2 fruit fly cellular contexts compared by ENCODE assay signal in the genomic region with DNA sequence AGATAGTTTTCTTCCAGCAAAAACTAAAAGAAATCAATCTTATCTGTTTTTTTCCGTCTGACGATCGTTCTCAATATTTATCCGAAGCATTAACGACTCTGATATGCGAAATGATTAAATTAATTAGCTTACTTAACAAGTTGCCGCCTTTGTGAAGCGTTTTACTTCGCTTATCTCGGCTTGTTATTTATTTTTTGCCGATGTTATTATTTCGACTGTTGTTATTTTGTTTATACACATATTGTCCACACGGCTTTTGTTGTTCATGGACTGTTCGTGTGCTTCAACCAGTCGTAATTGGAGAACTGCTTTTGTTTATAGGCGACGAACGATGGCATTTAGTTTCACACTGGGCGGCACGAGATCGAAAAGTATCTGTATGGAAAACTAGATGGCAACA.
TF ChIP-seq lines count a peak whose summit lies in the region.

No protein-coding gene starts in this region.

TF ChIP-seq in whole organism, embryonic, 481 proteins besides CTCF, POLR2A, EP300 and RAD21 (continued from another document and continues in another):
- TF ChIP-seq pb (GFP tag; optimal IDR thresholded peaks at IDR 0.05; lab: Kevin White, UChicago) (no peak), chinmo (GFP tag; IDR thresholded peaks at IDR 0.05; lab: Robert Waterston, UW; ENCODE audit: partially characterized antibody) (no peak), CG18599 (GFP tag; optimal IDR thresholded peaks at IDR 0.05; lab: Kevin White, UChicago) (peak; percentile 29), CG33557 (GFP tag; optimal IDR thresholded peaks at IDR 0.05; lab: Kevin White, UChicago) (no peak), CG18619 (GFP tag; optimal IDR thresholded peaks at IDR 0.05; lab: Kevin White, UChicago) (peak; percentile 33), Dbx (GFP tag; IDR thresholded peaks at IDR 0.05; lab: Robert Waterston, UW) (no peak), CG4424 (GFP tag; optimal IDR thresholded peaks at IDR 0.05; lab: Kevin White, UChicago) (no peak), sob (GFP tag; IDR thresholded peaks at IDR 0.05; lab: Robert Waterston, UW) (0 out of 2 replicates have a peak, but pooled peaks have one; percentile 16), so (GFP tag; IDR thresholded peaks at IDR 0.05; lab: Robert Waterston, UW) (peak; percentile 45; the same call in 1 of the 3 replicates), HHEX (GFP tag; optimal IDR thresholded peaks at IDR 0.05; lab: Kevin White, UChicago) (peak; percentile 33), az2 (GFP tag; optimal IDR thresholded peaks at IDR 0.05; lab: Kevin White, UChicago) (no peak), GATAe (GFP tag; conservative IDR thresholded peaks at IDR 0.05; lab: Robert Waterston, UW) (no peak), Adf1 (GFP tag; IDR thresholded peaks at IDR 0.05; lab: Robert Waterston, UW) (no peak), CG7271 (tag; optimal IDR thresholded peaks at IDR 0.05; lab: Kevin White, UChicago) (no peak), cwo (GFP tag; optimal IDR thresholded peaks at IDR 0.05; lab: Kevin White, UChicago) (no peak), sc (optimal IDR thresholded peaks at IDR 0.05; lab: Kevin White, UChicago) (no peak), sc (GFP tag; optimal IDR thresholded peaks at IDR 0.05; lab: Kevin White, UChicago) (no peak), Optix (GFP tag; IDR thresholded peaks at IDR 0.05; lab: Robert Waterston, UW) (no peak), dysf (GFP tag; IDR thresholded peaks at IDR 0.05; lab: Robert Waterston, UW) (no peak), Nf-YC (tag; optimal IDR thresholded peaks at IDR 0.05; lab: Kevin White, UChicago) (no peak), H15 (GFP tag; IDR thresholded peaks at IDR 0.05; lab: Robert Waterston, UW) (no peak), MESR4 (GFP tag; optimal IDR thresholded peaks at IDR 0.05; lab: Kevin White, UChicago) (no peak), CG11723 (GFP tag; optimal IDR thresholded peaks at IDR 0.05; lab: Kevin White, UChicago) (no peak), dmrt11E (tag; optimal IDR thresholded peaks at IDR 0.05; lab: Kevin White, UChicago) (no peak), CG2116 (GFP tag; optimal IDR thresholded peaks at IDR 0.05; lab: Kevin White, UChicago) (no peak), croc (GFP tag; conservative IDR thresholded peaks at IDR 0.05; lab: Robert Waterston, UW) (no peak), CG17612 (GFP tag; IDR thresholded peaks at IDR 0.05; lab: Robert Waterston, UW) (no peak), Meics (GFP tag; optimal IDR thresholded peaks at IDR 0.05; lab: Kevin White, UChicago) (no peak), peb (GFP tag; IDR thresholded peaks at IDR 0.05; lab: Robert Waterston, UW) (no peak), bbx (GFP tag; IDR thresholded peaks at IDR 0.05; lab: Robert Waterston, UW; ENCODE audit: partially characterized antibody) (no peak), maf-S (GFP tag; optimal IDR thresholded peaks at IDR 0.05; lab: Kevin White, UChicago) (no peak), Tbp (GFP tag; optimal IDR thresholded peaks at IDR 0.05; lab: Kevin White, UChicago) (no peak), odd (GFP tag; optimal IDR thresholded peaks at IDR 0.05; lab: Kevin White, UChicago) (peak; percentile 35), CG4854 (GFP tag; optimal IDR thresholded peaks at IDR 0.05; lab: Kevin White, UChicago) (no peak), Dek (tag; optimal IDR thresholded peaks at IDR 0.05; lab: Kevin White, UChicago) (peak; percentile 45), dpn (GFP tag; optimal IDR thresholded peaks at IDR 0.05; lab: Kevin White, UChicago) (no peak), Pdp1 (GFP tag; optimal IDR thresholded peaks at IDR 0.05; lab: Kevin White, UChicago) (no peak), gsb-n (tag; optimal IDR thresholded peaks at IDR 0.05; lab: Kevin White, UChicago) (no peak), CG10147 (GFP tag; optimal IDR thresholded peaks at IDR 0.05; lab: Kevin White, UChicago) (peak; percentile 20), pros (GFP tag; optimal IDR thresholded peaks at IDR 0.05; lab: Kevin White, UChicago) (no peak), CG15269 (tag; optimal IDR thresholded peaks at IDR 0.05; lab: Kevin White, UChicago) (peak; percentile 52), trem (tag; optimal IDR thresholded peaks at IDR 0.05; lab: Kevin White, UChicago) (no peak), pho (GFP tag; optimal IDR thresholded peaks at IDR 0.05; lab: Kevin White, UChicago) (no peak), tio (GFP tag; optimal IDR thresholded peaks at IDR 0.05; lab: Kevin White, UChicago) (no peak), CoRest (tag; optimal IDR thresholded peaks at IDR 0.05; lab: Kevin White, UChicago) (no peak), caup (GFP tag; optimal IDR thresholded peaks at IDR 0.05; lab: Kevin White, UChicago; ENCODE audit: severe bottlenecking) (peak; percentile 33), klu (GFP tag; IDR thresholded peaks at IDR 0.05; lab: Robert Waterston, UW) (no peak), Hr78 (GFP tag; optimal IDR thresholded peaks at IDR 0.05; lab: Kevin White, UChicago) (no peak), scrt (GFP tag; optimal IDR thresholded peaks at IDR 0.05; lab: Kevin White, UChicago) (peak; percentile 11), vfl (GFP tag; optimal IDR thresholded peaks at IDR 0.05; lab: Kevin White, UChicago) (no peak), CG10979 (tag; optimal IDR thresholded peaks at IDR 0.05; lab: Kevin White, UChicago) (no peak), lbe (GFP tag; optimal IDR thresholded peaks at IDR 0.05; lab: Kevin White, UChicago) (peak; percentile 12), Oli (tag; optimal IDR thresholded peaks at IDR 0.05; lab: Kevin White, UChicago) (no peak), kay (GFP tag; optimal IDR thresholded peaks at IDR 0.05; lab: Kevin White, UChicago) (no peak), her (GFP tag; optimal IDR thresholded peaks at IDR 0.05; lab: Kevin White, UChicago) (no peak), Bteb2 (GFP tag; optimal IDR thresholded peaks at IDR 0.05; lab: Kevin White, UChicago) (no peak), tna (GFP tag; IDR thresholded peaks at IDR 0.05; lab: Robert Waterston, UW; ENCODE audit: partially characterized antibody) (no peak), otp (GFP tag; IDR thresholded peaks at IDR 0.05; lab: Robert Waterston, UW) (no peak), CG31224 (GFP tag; IDR thresholded peaks at IDR 0.05; lab: Robert Waterston, UW) (no peak), Deaf1 (tag; optimal IDR thresholded peaks at IDR 0.05; lab: Kevin White, UChicago) (peak; percentile 14), CG15011 (GFP tag; optimal IDR thresholded peaks at IDR 0.05; lab: Kevin White, UChicago) (no peak), bcd (GFP tag; optimal IDR thresholded peaks at IDR 0.05; lab: Kevin White, UChicago) (no peak), CG6654 (GFP tag; optimal IDR thresholded peaks at IDR 0.05; lab: Kevin White, UChicago) (no peak), da (GFP tag; optimal IDR thresholded peaks at IDR 0.05; lab: Kevin White, UChicago) (no peak), sug (tag; optimal IDR thresholded peaks at IDR 0.05; lab: Kevin White, UChicago) (no peak), CG4707 (GFP tag; optimal IDR thresholded peaks at IDR 0.05; lab: Kevin White, UChicago) (peak; percentile 18)

TF ChIP-seq in whole organism, prepupa, 60 proteins besides CTCF, POLR2A, EP300 and RAD21 (continued from another document):
- TF ChIP-seq fd59A (GFP tag; optimal IDR thresholded peaks at IDR 0.05; lab: Kevin White, UChicago) (no peak), svp (GFP tag; lab: Kevin White, UChicago) (no peak), Eip78C (GFP tag; lab: Kevin White, UChicago) (peak; percentile 78), cyc (GFP tag; optimal IDR thresholded peaks at IDR 0.05; lab: Kevin White, UChicago) (no peak), fkh (GFP tag; optimal IDR thresholded peaks at IDR 0.05; lab: Kevin White, UChicago) (peak; percentile 76), CG10631 (GFP tag; optimal IDR thresholded peaks at IDR 0.05; lab: Kevin White, UChicago) (no peak), CG16779 (tag; optimal IDR thresholded peaks at IDR 0.05; lab: Kevin White, UChicago) (no peak), Hr39 (GFP tag; optimal IDR thresholded peaks at IDR 0.05; lab: Kevin White, UChicago) (no peak)
